Worm (Caenorhabditis elegans): ENCODE data around the gene C24H10.2.

Gene C24H10.2

ce11 chrX:5060756-5061155, 3.6 kb upstream of the C24H10.2 start, which contains the start of gene C24H10.3:
Gene C24H10.3 (plus strand): TSS chrX:5061056.
- TF ChIP-seq tbx-7 (tag; optimal IDR thresholded peaks at IDR 0.05), result no peak
- TF ChIP-seq ceh-9 (tag; optimal IDR thresholded peaks at IDR 0.05), result no peak
- no peak for TF ChIP-seq unc-3 (GFP tag; conservative IDR thresholded peaks at IDR 0.05)
- TF ChIP-seq unc-3 (tag; optimal IDR thresholded peaks at IDR 0.05), result no peak
- no peak for TF ChIP-seq ahr-1 (tag; optimal IDR thresholded peaks at IDR 0.05)
- TF ChIP-seq eyg-1 (tag; optimal IDR thresholded peaks at IDR 0.05), result no peak
- no peak for TF ChIP-seq ama-1 (optimal IDR thresholded peaks at IDR 0.05)
- no peak for TF ChIP-seq K02D7.2 (tag; optimal IDR thresholded peaks at IDR 0.05)
- TF ChIP-seq hlh-30 (tag; optimal IDR thresholded peaks at IDR 0.05; ENCODE audit: insufficient read depth), result no peak
- no peak for TF ChIP-seq ceh-14 (tag; optimal IDR thresholded peaks at IDR 0.05)
- TF ChIP-seq sox-2 (GFP tag; IDR thresholded peaks at IDR 0.05), result no peak
- TF ChIP-seq fkh-10 (GFP tag; optimal IDR thresholded peaks at IDR 0.05), result no peak
- no peak for TF ChIP-seq nhr-11 (tag; optimal IDR thresholded peaks at IDR 0.05)
- no peak for TF ChIP-seq hlh-6 (tag; optimal IDR thresholded peaks at IDR 0.05)
- TF ChIP-seq hlh-8 (tag; optimal IDR thresholded peaks at IDR 0.05), result no peak

DNA sequence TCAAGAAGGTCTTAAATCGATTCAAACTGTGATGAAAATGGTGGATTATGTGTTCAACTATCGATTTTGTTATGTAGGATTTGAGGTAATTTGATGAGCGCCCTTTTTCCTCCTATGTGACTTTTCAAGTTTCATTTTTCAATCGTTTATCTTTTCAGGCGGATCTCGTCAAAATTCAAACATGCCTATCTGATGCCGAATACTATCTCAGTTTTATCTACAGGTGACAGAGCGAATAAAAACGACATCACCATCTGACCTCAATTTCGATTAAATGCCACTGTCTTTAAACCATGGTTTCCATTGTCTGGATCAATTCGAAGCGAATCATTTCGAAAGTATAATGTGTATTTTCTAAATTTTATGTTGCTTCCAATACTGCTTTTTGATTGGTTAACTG, 2.6 kb upstream of the C24H10.2 start:
- TF ChIP-seq fkh-10 (GFP tag; optimal IDR thresholded peaks at IDR 0.05) (no peak), pha-2 (tag; optimal IDR thresholded peaks at IDR 0.05) (no peak), rnt-1 (tag; optimal IDR thresholded peaks at IDR 0.05) (peak; percentile 30)

DNA sequence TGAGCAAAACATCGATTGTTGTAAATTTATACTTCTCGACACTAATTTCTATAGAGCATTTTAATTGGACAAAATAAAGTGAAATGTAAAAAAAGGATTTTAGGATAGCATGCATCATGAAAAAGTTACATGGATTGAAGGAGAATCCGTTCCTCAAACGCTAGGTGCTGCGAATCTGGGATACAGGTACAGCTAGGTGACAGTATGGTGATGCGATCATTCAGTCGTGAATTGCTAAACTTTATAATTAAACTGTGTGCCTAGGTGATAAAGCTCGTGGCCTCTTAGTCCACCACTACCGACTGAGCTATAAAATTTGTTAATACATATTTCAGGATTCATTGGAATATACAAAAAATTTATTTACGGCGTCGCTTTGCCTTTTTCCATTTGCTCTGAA, 2.2 kb downstream of the C24H10.2 start:
- TF ChIP-seq nhr-232 (tag; optimal IDR thresholded peaks at IDR 0.05) (no peak), pha-2 (tag; optimal IDR thresholded peaks at IDR 0.05) (no peak), ceh-31 (tag; optimal IDR thresholded peaks at IDR 0.05) (no peak), ahr-1 (tag; optimal IDR thresholded peaks at IDR 0.05) (no peak), rnt-1 (tag; optimal IDR thresholded peaks at IDR 0.05) (no peak), ets-4 (tag; optimal IDR thresholded peaks at IDR 0.05) (no peak), K02D7.2 (tag; optimal IDR thresholded peaks at IDR 0.05) (no peak), ceh-18 (tag; optimal IDR thresholded peaks at IDR 0.05) (no peak), fkh-6 (tag; optimal IDR thresholded peaks at IDR 0.05) (no peak), pros-1 (tag; optimal IDR thresholded peaks at IDR 0.05) (no peak), T23F11.4 (GFP tag; optimal IDR thresholded peaks at IDR 0.05) (no peak)

- no peak for TF ChIP-seq ceh-18 (tag; optimal IDR thresholded peaks at IDR 0.05)
- TF ChIP-seq elt-2 (tag; optimal IDR thresholded peaks at IDR 0.05), result no peak
- no peak for TF ChIP-seq ceh-2 (tag; optimal IDR thresholded peaks at IDR 0.05)
- no peak for TF ChIP-seq ama-1 (optimal IDR thresholded peaks at IDR 0.05)
- no peak for TF ChIP-seq mec-3 (tag; optimal IDR thresholded peaks at IDR 0.05; ENCODE audit: borderline replicate concordance)
- no peak for TF ChIP-seq tbx-7 (tag; optimal IDR thresholded peaks at IDR 0.05)
- TF ChIP-seq gmeb-2 (tag; optimal IDR thresholded peaks at IDR 0.05), result no peak
- TF ChIP-seq pqm-1 (tag; optimal IDR thresholded peaks at IDR 0.05), result no peak
- TF ChIP-seq sdc-2 (tag; optimal IDR thresholded peaks at IDR 0.05), result no peak
- no peak for TF ChIP-seq madf-2 (tag; optimal IDR thresholded peaks at IDR 0.05)
- TF ChIP-seq ceh-31 (tag; optimal IDR thresholded peaks at IDR 0.05), result no peak
- TF ChIP-seq ceh-48 (tag; optimal IDR thresholded peaks at IDR 0.05), result no peak
- TF ChIP-seq C08G9.2 (tag; optimal IDR thresholded peaks at IDR 0.05), result no peak
- TF ChIP-seq tbx-2 (tag; optimal IDR thresholded peaks at IDR 0.05), result no peak
- TF ChIP-seq sox-2 (GFP tag; IDR thresholded peaks at IDR 0.05), result no peak
These were observed 3.4 kb downstream of the C24H10.2 start, which contains the start of gene clc-7 for ce11 chrX:5067796-5068195. Gene clc-7 (plus strand): TSS chrX:5068096.

- TF ChIP-seq pqm-1 (tag; optimal IDR thresholded peaks at IDR 0.05) (no peak), K02D7.2 (tag; optimal IDR thresholded peaks at IDR 0.05) (no peak), F13H6.1 (tag; optimal IDR thresholded peaks at IDR 0.05) (no peak), che-1 (tag; optimal IDR thresholded peaks at IDR 0.05) (no peak), syd-9 (tag; optimal IDR thresholded peaks at IDR 0.05) (no peak), K09A11.1 (tag; optimal IDR thresholded peaks at IDR 0.05; ENCODE audit: insufficient read depth) (no peak), nhr-232 (tag; optimal IDR thresholded peaks at IDR 0.05) (no peak), hlh-13 (GFP tag; optimal IDR thresholded peaks at IDR 0.05) (no peak), ceh-31 (tag; optimal IDR thresholded peaks at IDR 0.05) (no peak), ceh-14 (tag; optimal IDR thresholded peaks at IDR 0.05) (no peak), nfya-1 (tag; optimal IDR thresholded peaks at IDR 0.05) (no peak), zip-5 (tag; optimal IDR thresholded peaks at IDR 0.05) (no peak), unc-55 (GFP tag; optimal IDR thresholded peaks at IDR 0.05) (no peak)
These were observed 6.6 kb downstream of the C24H10.2 start for ce11 chrX:5071025-5071424.

All from whole organism, late embryonic.